Fruit fly (Drosophila melanogaster): ENCODE results near the gene CG2680.
A peak's percentile ranks its signal among the peaks of the same experiment; 100 is the strongest.

Gene CG2680

dm6 chrX:2659430-2660075 is 47.7 kb downstream of the CG2680 start (continued):
- TF ChIP-seq CG14965 (GFP tag; optimal IDR thresholded peaks at IDR 0.05; ENCODE audit: borderline replicate concordance) (peak; percentile 93), zfh1 (GFP tag; IDR thresholded peaks at IDR 0.05) (0 out of 3 replicates have a peak, but pooled peaks have one; percentile 3), Sry-β (GFP tag; optimal IDR thresholded peaks at IDR 0.05) (no peak), CG6254 (GFP tag; optimal IDR thresholded peaks at IDR 0.05) (peak; percentile 54), nmo (GFP tag; optimal IDR thresholded peaks at IDR 0.05) (peak; percentile 16), sens (GFP tag) (peak; percentile 79), CG10959 (GFP tag; IDR thresholded peaks at IDR 0.05) (0 out of 2 replicates have a peak, but pooled peaks have one; percentile 23), CG2712 (tag; optimal IDR thresholded peaks at IDR 0.05) (peak; percentile 3), row (GFP tag; IDR thresholded peaks at IDR 0.05) (0 out of 3 replicates have a peak, but pooled peaks have one; percentile 19), Xrp1 (GFP tag; IDR thresholded peaks at IDR 0.05) (peak; percentile 19; the same call in 1 of the 2 replicates), h (optimal IDR thresholded peaks at IDR 0.05) (peak; percentile 68), sens-2 (GFP tag; IDR thresholded peaks at IDR 0.05) (0 out of 2 replicates have a peak, but pooled peaks have one; percentile 18), phol (tag; optimal IDR thresholded peaks at IDR 0.05) (peak; percentile 16), nom (GFP tag; optimal IDR thresholded peaks at IDR 0.05) (peak; percentile 23), Drgx (GFP tag; IDR thresholded peaks at IDR 0.05) (peak; percentile 58), CG2120 (GFP tag; optimal IDR thresholded peaks at IDR 0.05) (no peak), pfk (GFP tag; optimal IDR thresholded peaks at IDR 0.05) (peak; percentile 31)

DNA sequence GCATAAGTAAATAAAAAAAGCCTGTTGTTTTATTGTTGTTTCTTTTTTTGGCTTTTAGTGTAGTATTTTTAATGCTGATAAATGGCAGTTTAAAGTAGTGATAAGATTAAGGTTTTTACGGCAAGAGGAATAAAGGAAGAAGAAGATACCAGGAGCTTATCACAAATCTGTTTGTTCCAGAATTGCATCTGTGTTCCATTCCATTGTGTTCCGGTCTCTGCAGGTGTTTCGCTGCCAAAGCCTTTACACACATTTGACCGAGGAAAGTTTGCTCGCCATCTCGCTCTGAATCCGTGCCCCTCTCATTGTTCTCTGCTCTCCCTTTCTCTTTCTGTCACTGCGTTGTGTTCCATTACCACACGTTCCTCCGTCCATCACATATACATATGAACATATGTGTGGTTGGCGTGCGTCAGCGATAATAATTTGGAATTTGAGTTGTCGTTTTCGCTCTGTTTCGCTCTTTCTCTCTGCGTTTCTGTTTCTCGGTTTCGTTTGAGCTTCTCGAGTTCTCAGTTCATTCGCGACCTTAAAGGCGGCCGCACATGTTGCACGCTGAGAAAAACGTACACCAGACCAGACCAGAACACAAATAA is 48.9 kb downstream of the CG2680 start:
- no peak for TF ChIP-seq HLH3B (GFP tag; IDR thresholded peaks at IDR 0.05)
- no peak for TF ChIP-seq CG10654 (GFP tag; optimal IDR thresholded peaks at IDR 0.05)
- TF ChIP-seq CG2116 (GFP tag; optimal IDR thresholded peaks at IDR 0.05): no peak
- TF ChIP-seq CG12071 (GFP tag; optimal IDR thresholded peaks at IDR 0.05): peak; percentile 21
- 0 out of 2 replicates have a peak, but pooled peaks have one; percentile 11 for TF ChIP-seq Drgx (GFP tag; IDR thresholded peaks at IDR 0.05)
- TF ChIP-seq CG18599 (GFP tag; optimal IDR thresholded peaks at IDR 0.05): peak; percentile 39
- no peak for TF ChIP-seq CG4404 (GFP tag; IDR thresholded peaks at IDR 0.05)
- no peak for TF ChIP-seq psq (GFP tag; optimal IDR thresholded peaks at IDR 0.05)
- peak; percentile 14 for TF ChIP-seq CG30020 (tag; optimal IDR thresholded peaks at IDR 0.05)
- no peak for TF ChIP-seq D19B (GFP tag; optimal IDR thresholded peaks at IDR 0.05)
- TF ChIP-seq Pdp1 (GFP tag; optimal IDR thresholded peaks at IDR 0.05): no peak
- no peak for TF ChIP-seq rib (GFP tag; IDR thresholded peaks at IDR 0.05)
- TF ChIP-seq CG16813 (GFP tag; IDR thresholded peaks at IDR 0.05; ENCODE audit: partially characterized antibody): no peak
- TF ChIP-seq da (GFP tag; optimal IDR thresholded peaks at IDR 0.05): no peak
- no peak for TF ChIP-seq crc (GFP tag; optimal IDR thresholded peaks at IDR 0.05)
- TF ChIP-seq HLHmδ (GFP tag; optimal IDR thresholded peaks at IDR 0.05): no peak
- no peak for TF ChIP-seq dati (GFP tag; IDR thresholded peaks at IDR 0.05)
- TF ChIP-seq CG15696 (tag; optimal IDR thresholded peaks at IDR 0.05): no peak
- TF ChIP-seq z (GFP tag; IDR thresholded peaks at IDR 0.05): peak; percentile 49; the same call in 1 of the 3 replicates
- no peak for TF ChIP-seq CG15269 (tag; optimal IDR thresholded peaks at IDR 0.05)
- TF ChIP-seq p53 (GFP tag; optimal IDR thresholded peaks at IDR 0.05): no peak
- no peak for TF ChIP-seq CG17186 (GFP tag; optimal IDR thresholded peaks at IDR 0.05)
- TF ChIP-seq CG34224 (GFP tag; IDR thresholded peaks at IDR 0.05; ENCODE audit: partially characterized antibody): peak; percentile 42; the same call in 1 of the 3 replicates
- TF ChIP-seq CG8765 (GFP tag; IDR thresholded peaks at IDR 0.05): no peak
- TF ChIP-seq insv (GFP tag; optimal IDR thresholded peaks at IDR 0.05): no peak
- TF ChIP-seq Trl (optimal IDR thresholded peaks at IDR 0.05): peak; percentile 58 to 93
- TF ChIP-seq Trl (GFP tag; optimal IDR thresholded peaks at IDR 0.05): peak; percentile 42
- TF ChIP-seq CG7556 (GFP tag; optimal IDR thresholded peaks at IDR 0.05): no peak
- no peak for TF ChIP-seq gsb (GFP tag; IDR thresholded peaks at IDR 0.05)
- TF ChIP-seq Max (GFP tag; optimal IDR thresholded peaks at IDR 0.05): no peak
- no peak for TF ChIP-seq CG31441 (GFP tag; IDR thresholded peaks at IDR 0.05)
- TF ChIP-seq CG8290 (GFP tag; optimal IDR thresholded peaks at IDR 0.05): peak; percentile 32
- TF ChIP-seq CG8290 (tag; optimal IDR thresholded peaks at IDR 0.05): no peak

All from whole organism, embryonic.